Fruit fly (Drosophila melanogaster) whole organism, pupa: ENCODE measurements around the gene CG43403.

Experiments
- CG10348 ChIP-seq: fragments of 200-800 bp; sonication (Bioruptor generic); IDR thresholded peaks from 2 replicates; pipeline ENCODE4 v1.3.6; 2022; ENCODE audit warnings: missing biosample characterization, missing genetic modification characterization
- CG12605 ChIP-seq: fragments of 200-800 bp; sonication (Bioruptor generic); IDR thresholded peaks from 2 replicates; pipeline ENCODE4 v1.3.6; 2022; ENCODE audit warnings: missing biosample characterization, missing genetic modification characterization
- CG17806 ChIP-seq: fragments of 200-800 bp; sonication (Bioruptor generic); optimal IDR thresholded peaks from 2 replicates; lab custom pipeline; 2018; ENCODE audit warnings: missing biosample characterization, mild to moderate bottlenecking, missing genetic modification characterization, moderate library complexity
- CG34367 ChIP-seq: fragments of 200-800 bp; sonication (Bioruptor generic); optimal IDR thresholded peaks from 2 replicates; lab custom pipeline; 2018; ENCODE audit warnings: missing biosample characterization, mild to moderate bottlenecking, missing genetic modification characterization
- EcR ChIP-seq: fragments of 200-800 bp; sonication (Bioruptor generic); optimal IDR thresholded peaks from 3 replicates; lab custom pipeline; 2019; ENCODE audit warnings: missing biosample characterization, missing genetic modification characterization, mild to moderate bottlenecking, moderate library complexity, missing genetic modification reagents
- Ets98B ChIP-seq: fragments of 200-800 bp; sonication (Bioruptor generic); IDR thresholded peaks from 2 replicates; pipeline ENCODE4 v1.3.6; 2022; ENCODE audit warnings: missing biosample characterization, missing genetic modification characterization
- Pif1A ChIP-seq: fragments of 200-800 bp; sonication (Bioruptor generic); optimal IDR thresholded peaks from 3 replicates; lab custom pipeline; 2016; ENCODE audit warnings: missing biosample characterization, missing genetic modification characterization
- Pif1B ChIP-seq: fragments of 200-800 bp; sonication (Bioruptor generic); optimal IDR thresholded peaks from 3 replicates; lab custom pipeline; 2016; ENCODE audit warnings: missing biosample characterization, missing genetic modification characterization
- gl ChIP-seq: fragments of 200-800 bp; sonication (Bioruptor generic); optimal IDR thresholded peaks from 2 replicates; lab custom pipeline; 2018; ENCODE audit warnings: missing biosample characterization, mild to moderate bottlenecking, missing genetic modification characterization
- rn ChIP-seq: fragments of 200-800 bp; sonication (Bioruptor generic); IDR thresholded peaks from 2 replicates; pipeline ENCODE4 v1.3.6; 2022; ENCODE audit warnings: missing biosample characterization, missing genetic modification characterization

- TF ChIP-seq gl (tag; lab: Kevin White, UChicago), result no peak
- no peak for TF ChIP-seq Ets98B (GFP tag; lab: Robert Waterston, UW)
- TF ChIP-seq EcR, result no peak
- no peak for TF ChIP-seq CG34367
- TF ChIP-seq CG17806 (tag; lab: Kevin White, UChicago), result no peak
- TF ChIP-seq CG10348 (GFP tag; lab: Robert Waterston, UW), result no peak
- TF ChIP-seq Pif1A (GFP tag; lab: Kevin White, UChicago), result no peak
- no peak for TF ChIP-seq Pif1B
- TF ChIP-seq CG12605, result no peak
- no peak for TF ChIP-seq rn (GFP tag; lab: Robert Waterston, UW)
Measured at dm6 chr2L:2647620-2648019, 27.6 kb downstream of the CG43403 start, which contains the start of the genes CG9962 and CG43851.
